Worm (Caenorhabditis elegans): Measurements from ENCODE around the gene T25G12.11.

DNA sequence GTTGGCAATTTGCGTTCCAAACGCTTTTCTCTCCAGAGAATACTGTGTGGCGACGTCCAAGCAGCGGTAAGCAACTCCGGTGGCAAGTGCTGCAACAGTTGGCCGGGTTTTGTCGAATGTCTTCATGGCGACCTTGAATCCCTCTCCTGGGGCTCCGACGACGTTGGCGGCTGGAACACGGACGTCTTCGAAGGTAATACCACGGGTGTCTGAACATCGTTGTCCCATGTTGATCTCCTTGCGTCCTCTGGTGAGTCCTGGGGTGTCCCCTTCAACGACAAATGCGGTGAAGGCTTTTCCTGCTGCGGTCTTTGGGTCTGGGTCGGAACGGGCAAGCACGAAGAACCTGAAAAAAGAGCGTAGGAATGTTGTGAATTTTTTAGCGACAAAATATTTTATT lies 21.6 kb downstream of the T25G12.11 start:
- TF ChIP-seq lin-15B (tag; optimal IDR thresholded peaks at IDR 0.05) (no peak), fkh-10 (GFP tag; optimal IDR thresholded peaks at IDR 0.05) (no peak), pha-4 (GFP tag; IDR thresholded peaks at IDR 0.05) (peak; percentile 7; the same call in 1 of the 2 replicates), pha-4 (tag; optimal IDR thresholded peaks at IDR 0.05) (no peak), mxl-3 (GFP tag; optimal IDR thresholded peaks at IDR 0.05) (no peak), unc-39 (tag; optimal IDR thresholded peaks at IDR 0.05) (no peak), R02D3.7 (tag; optimal IDR thresholded peaks at IDR 0.05) (no peak), ama-1 (optimal IDR thresholded peaks at IDR 0.05) (no peak), jun-1 (tag; optimal IDR thresholded peaks at IDR 0.05) (no peak), daf-16 (GFP tag; optimal IDR thresholded peaks at IDR 0.05) (no peak), daf-16 (tag; optimal IDR thresholded peaks at IDR 0.05) (no peak), unc-62 (GFP tag; optimal IDR thresholded peaks at IDR 0.05 in 1 of 2) (no peak), unc-62 (tag; optimal IDR thresholded peaks at IDR 0.05) (no peak)

All from whole organism, L4 larva.